Worm (Caenorhabditis elegans): ENCODE data around the gene C01G6.2.

Gene C01G6.2

ce11 chrII:9258566-9258965 lies 8.3 kb upstream of the C01G6.2 start:
- no peak for TF ChIP-seq tra-4 (tag; optimal IDR thresholded peaks at IDR 0.05)
- TF ChIP-seq ama-1 (optimal IDR thresholded peaks at IDR 0.05): peak; percentile 1
- TF ChIP-seq sea-1 (GFP tag; conservative IDR thresholded peaks at IDR 0.05): no peak
- no peak for TF ChIP-seq tbx-37 (GFP tag; conservative IDR thresholded peaks at IDR 0.05)
- no peak for TF ChIP-seq tbx-11 (GFP tag; IDR thresholded peaks at IDR 0.05)

DNA sequence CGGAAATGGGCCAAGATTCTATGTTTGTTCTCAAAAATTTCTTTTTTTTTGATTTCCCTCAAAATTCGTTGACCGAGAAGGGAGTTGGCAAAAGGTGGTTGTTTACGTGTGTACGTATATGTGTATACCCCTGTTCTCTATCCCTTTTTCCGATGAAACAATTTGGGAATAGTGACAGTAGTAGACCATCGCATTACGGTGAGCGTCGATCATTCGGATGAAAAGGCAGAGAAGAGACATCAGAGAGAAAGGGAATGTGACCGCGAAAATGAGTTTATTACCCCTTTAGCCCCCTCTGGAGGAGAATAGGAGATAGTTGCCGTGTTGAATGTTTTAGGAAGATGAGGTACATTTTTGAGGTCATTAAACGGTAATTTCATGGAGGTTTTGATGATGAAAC lies 6.8 kb upstream of the C01G6.2 start:
- TF ChIP-seq tra-4 (tag; optimal IDR thresholded peaks at IDR 0.05) (no peak), hmg-4 (GFP tag; optimal IDR thresholded peaks at IDR 0.05) (peak; percentile 25)

DNA sequence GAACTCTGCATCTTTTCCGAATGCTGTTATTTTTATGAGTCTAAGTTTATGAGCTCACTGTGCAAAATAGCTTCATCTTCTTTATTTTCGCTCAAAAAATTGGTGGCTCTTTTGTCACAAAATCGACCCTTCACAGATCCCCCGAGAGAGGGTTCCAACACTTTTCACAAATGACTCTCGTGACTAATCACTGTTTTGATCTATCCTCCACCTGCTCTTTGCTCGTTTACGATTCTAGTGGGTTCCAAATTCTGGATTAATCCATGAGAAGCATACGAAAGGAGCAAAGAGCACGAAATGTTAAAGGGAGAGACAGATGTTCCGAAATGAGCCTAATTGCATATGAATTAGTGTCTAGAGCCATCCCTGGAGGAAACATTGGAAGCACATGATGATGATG lies 5.5 kb upstream of the C01G6.2 start:
- TF ChIP-seq pes-1 (GFP tag; IDR thresholded peaks at IDR 0.05) (no peak), tbx-37 (GFP tag; conservative IDR thresholded peaks at IDR 0.05) (no peak), ama-1 (optimal IDR thresholded peaks at IDR 0.05) (no peak), ets-7 (tag; optimal IDR thresholded peaks at IDR 0.05) (no peak), hnd-1 (tag; optimal IDR thresholded peaks at IDR 0.05) (no peak), B0310.2 (tag; optimal IDR thresholded peaks at IDR 0.05) (no peak), tbx-11 (GFP tag; IDR thresholded peaks at IDR 0.05) (no peak), sea-1 (GFP tag; conservative IDR thresholded peaks at IDR 0.05) (no peak), flt-1 (GFP tag; IDR thresholded peaks at IDR 0.05) (no peak), hmbx-1 (tag; optimal IDR thresholded peaks at IDR 0.05) (no peak), ceh-36 (tag; optimal IDR thresholded peaks at IDR 0.05) (no peak), scrt-1 (GFP tag; IDR thresholded peaks at IDR 0.05) (no peak), ceh-13 (GFP tag; optimal IDR thresholded peaks at IDR 0.05) (no peak), aly-1 (tag; optimal IDR thresholded peaks at IDR 0.05) (no peak), hmg-4 (GFP tag; optimal IDR thresholded peaks at IDR 0.05) (no peak), F13C5.2 (tag; optimal IDR thresholded peaks at IDR 0.05) (no peak)

DNA sequence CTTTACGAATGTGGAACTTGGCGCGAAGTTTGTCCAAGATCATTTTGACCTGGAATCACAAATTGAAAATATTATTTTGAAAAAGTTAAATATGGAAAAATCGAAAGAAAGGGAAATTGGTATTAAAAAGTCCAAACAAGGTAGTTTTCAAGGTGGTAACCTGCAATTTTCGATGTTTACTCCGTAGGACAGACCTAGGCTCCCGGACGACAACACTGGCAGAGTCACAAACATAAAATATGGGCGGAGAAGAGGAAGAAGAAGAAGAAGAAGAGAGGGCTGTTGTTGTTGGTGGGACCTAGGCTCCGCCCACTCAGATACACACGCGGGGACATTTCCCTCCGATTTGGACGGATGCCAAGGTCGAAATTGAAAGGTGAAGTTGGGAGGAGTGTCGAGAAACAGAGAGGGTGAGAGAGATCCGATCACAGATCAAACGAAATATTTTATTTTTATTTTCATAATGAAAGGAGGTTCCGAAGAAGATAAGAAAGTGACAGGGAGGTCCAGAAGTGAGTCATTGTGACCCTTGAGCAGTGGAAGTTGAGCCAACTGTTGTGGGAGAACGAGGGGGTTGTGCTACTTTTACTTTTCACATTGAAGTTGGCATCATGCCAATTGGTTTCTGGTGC lies 4.8 kb upstream of the C01G6.2 start, which contains the start of gene aqp-2:
Gene aqp-2, minus strand, starts transcription at position 51 of the 632 bp plus-strand sequence.
- TF ChIP-seq F13C5.2 (tag; optimal IDR thresholded peaks at IDR 0.05) (no peak), hmg-4 (GFP tag; optimal IDR thresholded peaks at IDR 0.05) (peak; percentile 48)

- TF ChIP-seq sea-1 (GFP tag; conservative IDR thresholded peaks at IDR 0.05): 0 out of 2 replicates have a peak, but pooled peaks have one; percentile 20
- no peak for TF ChIP-seq tra-4 (tag; optimal IDR thresholded peaks at IDR 0.05)
- peak; percentile 2 for TF ChIP-seq ets-7 (tag; optimal IDR thresholded peaks at IDR 0.05)
- TF ChIP-seq hmg-4 (GFP tag; optimal IDR thresholded peaks at IDR 0.05): peak; percentile 85
- TF ChIP-seq B0310.2 (tag; optimal IDR thresholded peaks at IDR 0.05): peak; percentile 14
- peak; percentile 38 for TF ChIP-seq F13C5.2 (tag; optimal IDR thresholded peaks at IDR 0.05)
- no peak for TF ChIP-seq pes-1 (GFP tag; IDR thresholded peaks at IDR 0.05)
- no peak for TF ChIP-seq ama-1 (optimal IDR thresholded peaks at IDR 0.05)
- no peak for TF ChIP-seq ceh-13 (GFP tag; optimal IDR thresholded peaks at IDR 0.05)
These were observed 3.9 kb upstream of the C01G6.2 start for ce11 chrII:9262845-9263402.

- TF ChIP-seq ceh-13 (GFP tag; optimal IDR thresholded peaks at IDR 0.05) (no peak), flt-1 (GFP tag; IDR thresholded peaks at IDR 0.05) (no peak), F13C5.2 (tag; optimal IDR thresholded peaks at IDR 0.05) (no peak)
These were observed 3.1 kb upstream of the C01G6.2 start for ce11 chrII:9263784-9264183.

DNA sequence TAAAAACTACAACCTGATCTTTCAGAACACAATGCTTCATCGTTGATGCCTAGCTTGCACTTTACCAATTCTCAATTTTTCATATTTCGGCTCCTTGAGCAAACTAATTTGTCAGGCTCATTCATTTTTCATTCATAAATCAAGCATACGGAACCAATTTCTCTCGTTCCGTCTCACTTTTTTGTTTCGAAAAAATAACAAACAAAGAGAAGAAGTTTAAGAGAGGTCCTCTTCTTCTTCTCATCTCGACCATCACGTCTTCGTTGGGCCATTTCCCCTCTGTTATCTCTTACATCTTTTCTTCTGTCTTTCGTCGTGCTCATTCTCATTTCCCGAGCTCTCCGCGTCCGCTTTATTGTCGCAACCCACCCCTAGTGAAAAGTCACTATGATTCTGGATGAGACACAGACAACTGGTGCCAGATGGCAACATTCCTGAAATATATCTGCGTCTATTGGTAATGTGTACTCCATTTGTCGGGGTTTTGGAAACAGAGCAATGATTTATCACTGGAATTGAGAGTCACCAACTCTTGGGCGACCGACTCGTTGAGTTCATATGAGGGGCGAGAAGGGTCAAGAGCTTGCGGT lies 2.1 kb upstream of the C01G6.2 start:
- TF ChIP-seq ceh-36 (tag; optimal IDR thresholded peaks at IDR 0.05): no peak
- no peak for TF ChIP-seq aly-1 (tag; optimal IDR thresholded peaks at IDR 0.05)
- TF ChIP-seq F13C5.2 (tag; optimal IDR thresholded peaks at IDR 0.05): no peak
- TF ChIP-seq hmbx-1 (tag; optimal IDR thresholded peaks at IDR 0.05): no peak

ce11 chrII:9265705-9266104 lies 1.1 kb upstream of the C01G6.2 start:
- TF ChIP-seq pes-1 (GFP tag; IDR thresholded peaks at IDR 0.05) (no peak), hmbx-1 (tag; optimal IDR thresholded peaks at IDR 0.05) (no peak), hmg-4 (GFP tag; optimal IDR thresholded peaks at IDR 0.05) (no peak), B0310.2 (tag; optimal IDR thresholded peaks at IDR 0.05) (no peak), ceh-13 (GFP tag; optimal IDR thresholded peaks at IDR 0.05) (no peak), scrt-1 (GFP tag; IDR thresholded peaks at IDR 0.05) (no peak), sea-1 (GFP tag; conservative IDR thresholded peaks at IDR 0.05) (no peak), tbx-11 (GFP tag; IDR thresholded peaks at IDR 0.05) (no peak), ets-7 (tag; optimal IDR thresholded peaks at IDR 0.05) (no peak), hnd-1 (tag; optimal IDR thresholded peaks at IDR 0.05) (no peak), ama-1 (optimal IDR thresholded peaks at IDR 0.05) (no peak)

ce11 chrII:9266252-9266651 lies 603 bp upstream of the C01G6.2 start:
- TF ChIP-seq ets-7 (tag; optimal IDR thresholded peaks at IDR 0.05) (no peak), ceh-36 (tag; optimal IDR thresholded peaks at IDR 0.05) (no peak), tbx-11 (GFP tag; IDR thresholded peaks at IDR 0.05) (no peak), B0310.2 (tag; optimal IDR thresholded peaks at IDR 0.05) (no peak), pes-1 (GFP tag; IDR thresholded peaks at IDR 0.05) (no peak), sea-1 (GFP tag; conservative IDR thresholded peaks at IDR 0.05) (no peak), hmg-4 (GFP tag; optimal IDR thresholded peaks at IDR 0.05) (no peak), aly-1 (tag; optimal IDR thresholded peaks at IDR 0.05) (no peak), ceh-13 (GFP tag; optimal IDR thresholded peaks at IDR 0.05) (no peak), tra-4 (tag; optimal IDR thresholded peaks at IDR 0.05) (no peak), hmbx-1 (tag; optimal IDR thresholded peaks at IDR 0.05) (no peak), ama-1 (optimal IDR thresholded peaks at IDR 0.05) (no peak)
